Fruit fly (Drosophila melanogaster) whole organism, embryonic: Measurements from ENCODE around the gene Drsl1.
A peak's percentile ranks its signal among the peaks of the same experiment; 100 is the strongest.

Source experiments
- CG17612 ChIP-seq: fragments of 200-800 bp; sonication (Bioruptor generic); IDR thresholded peaks from 2 replicates; pipeline ENCODE4 v1.3.6; 2022; ENCODE audit warnings: missing biosample characterization, missing genetic modification characterization
- CG3726 ChIP-seq: fragments of 200-800 bp; sonication (Bioruptor generic); IDR thresholded peaks from 3 replicates; pipeline ENCODE4, ENCODE4 v1.3.6; 2022; ENCODE audit warnings: missing biosample characterization, missing genetic modification characterization
- CG7839 ChIP-seq: fragments of 200-800 bp; sonication (Bioruptor generic); optimal IDR thresholded peaks from 3 replicates; lab custom pipeline; 2018; ENCODE audit warnings: missing biosample characterization, mild to moderate bottlenecking, missing genetic modification characterization, moderate library complexity
- CoRest ChIP-seq: fragments of 200-800 bp; sonication (Bioruptor generic); optimal IDR thresholded peaks from 3 replicates; lab custom pipeline; 2018; ENCODE audit warnings: missing biosample characterization, mild to moderate bottlenecking, missing genetic modification characterization, moderate library complexity
- Deaf1 ChIP-seq: fragments of 200-800 bp; optimal IDR thresholded peaks from 3 replicates; lab custom pipeline; 2019; ENCODE audit warnings: missing biosample characterization, mild to moderate bottlenecking, missing genetic modification characterization, moderate library complexity
- NC2β ChIP-seq: fragments of 200-800 bp; sonication (Bioruptor generic); optimal IDR thresholded peaks from 2 replicates; lab custom pipeline; 2016; ENCODE audit warnings: missing biosample characterization, missing genetic modification characterization
- gce ChIP-seq: fragments of 200-800 bp; sonication (Bioruptor generic); IDR thresholded peaks from 3 replicates; pipeline ENCODE4 v1.3.6; 2022; ENCODE audit warnings: missing biosample characterization, missing genetic modification characterization
- rib ChIP-seq: fragments of 200-800 bp; sonication (Bioruptor generic); IDR thresholded peaks from 2 replicates; pipeline ENCODE4 v1.3.6; 2022; ENCODE audit warnings: missing biosample characterization, missing genetic modification characterization

- TF ChIP-seq rib (GFP tag; lab: Robert Waterston, UW) (no peak), CG7839 (tag; lab: Kevin White, UChicago) (peak; percentile 14), CG17612 (GFP tag; lab: Robert Waterston, UW) (no peak), CoRest (tag; lab: Kevin White, UChicago) (peak; percentile 17), CG3726 (no peak), NC2β (GFP tag; lab: Kevin White, UChicago) (no peak), Deaf1 (no peak), gce (GFP tag; lab: Robert Waterston, UW) (no peak)
These were observed 7.7 kb upstream of the Drsl1 start for dm6 chr3L:3343260-3343659.
